Worm (Caenorhabditis elegans): ENCODE results near the gene F58H1.8.

Gene F58H1.8

DNA sequence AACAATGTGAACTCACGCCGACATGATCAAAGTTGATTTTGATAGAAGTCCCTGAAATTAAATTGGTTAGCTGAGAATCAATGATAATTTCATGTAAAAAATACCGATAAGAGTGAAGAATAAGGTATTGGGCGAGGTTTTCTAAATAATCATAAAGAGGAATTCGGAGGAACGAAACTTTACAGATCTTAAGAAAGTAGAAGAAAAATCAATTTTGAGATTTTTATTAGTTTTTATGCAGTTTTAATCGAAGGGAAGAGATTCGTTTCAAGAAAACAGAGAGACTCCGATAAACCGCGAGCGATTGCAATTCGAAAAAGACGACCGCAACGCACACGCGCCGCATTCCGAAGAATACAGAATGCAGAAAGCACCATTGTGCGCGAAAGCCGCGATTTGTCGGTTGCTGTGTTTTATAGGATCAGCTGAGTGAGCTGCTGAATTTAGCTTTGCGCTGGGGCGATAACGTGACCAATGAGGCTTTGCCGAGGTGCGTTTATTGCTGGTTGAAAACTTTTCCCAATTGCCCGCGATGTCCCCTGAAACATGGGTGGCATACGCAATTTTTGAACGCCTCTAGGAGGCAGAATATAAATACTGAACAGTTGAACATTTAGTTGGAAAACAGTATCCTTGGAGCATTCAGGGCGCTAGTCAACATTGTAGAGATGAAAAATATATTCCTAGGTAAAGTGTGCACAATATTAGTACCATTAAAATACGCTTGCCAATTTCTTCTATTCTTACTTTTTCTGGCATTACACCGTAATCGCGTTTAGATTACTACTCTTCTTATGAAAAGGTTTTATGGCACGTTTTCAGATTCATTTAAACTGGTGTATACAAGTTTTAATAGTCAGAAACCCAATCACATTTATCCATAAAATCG is 45.0 kb downstream of the F58H1.8 start, which contains the start of gene snr-4 (continued):
- TF ChIP-seq snpc-1.2 (GFP tag; IDR thresholded peaks at IDR 0.05) (peak; percentile 83), F26F4.8 (GFP tag; conservative IDR thresholded peaks at IDR 0.05) (no peak), madf-9 (GFP tag; conservative IDR thresholded peaks at IDR 0.05) (peak; percentile 43; the same call in 1 of the 2 replicates), madf-5 (GFP tag; IDR thresholded peaks at IDR 0.05) (0 out of 4 replicates have a peak, but pooled peaks of 1 of the 2 experiments have one; percentile 22), nhr-237 (tag; optimal IDR thresholded peaks at IDR 0.05) (no peak), daf-16 (GFP tag; optimal IDR thresholded peaks at IDR 0.05) (peak; percentile 60 to 88), daf-16 (tag; optimal IDR thresholded peaks at IDR 0.05) (peak; percentile 80), dmd-9 (GFP tag; IDR thresholded peaks at IDR 0.05) (peak; percentile 86), zfp-2 (tag; optimal IDR thresholded peaks at IDR 0.05) (peak; percentile 35), nhr-41 (GFP tag; IDR thresholded peaks at IDR 0.05) (0 out of 2 replicates have a peak, but pooled peaks have one; percentile 8), hlh-11 (tag; optimal IDR thresholded peaks at IDR 0.05) (peak; percentile 96), tra-1 (GFP tag; IDR thresholded peaks at IDR 0.05) (peak; percentile 71; the same call in 1 of the 2 replicates), zag-1 (tag; optimal IDR thresholded peaks at IDR 0.05) (peak; percentile 50), nhr-42 (GFP tag; IDR thresholded peaks at IDR 0.05) (peak; percentile 91), dmd-6 (GFP tag; IDR thresholded peaks at IDR 0.05) (peak; percentile 96), hif-1 (tag; optimal IDR thresholded peaks at IDR 0.05) (peak; percentile 50 to 84), daf-12 (tag; optimal IDR thresholded peaks at IDR 0.05) (no peak), pha-4 (GFP tag; IDR thresholded peaks at IDR 0.05) (peak; percentile 81), pha-4 (tag; optimal IDR thresholded peaks at IDR 0.05) (no peak), jun-1 (tag; optimal IDR thresholded peaks at IDR 0.05) (peak; percentile 78), ces-1 (GFP tag; optimal IDR thresholded peaks at IDR 0.05) (no peak), R02D3.7 (tag; optimal IDR thresholded peaks at IDR 0.05) (no peak), F49E8.2 (tag; optimal IDR thresholded peaks at IDR 0.05; ENCODE audit: borderline replicate concordance) (peak; percentile 94), cey-2 (tag; optimal IDR thresholded peaks at IDR 0.05; ENCODE audit: borderline replicate concordance, insufficient read depth) (no peak), mdt-29 (GFP tag; IDR thresholded peaks at IDR 0.05) (peak; percentile 91), Y5F2A.4 (GFP tag; optimal IDR thresholded peaks at IDR 0.05) (peak; percentile 50), spr-3 (GFP tag; optimal IDR thresholded peaks at IDR 0.05) (peak; percentile 78), unc-39 (tag; optimal IDR thresholded peaks at IDR 0.05) (no peak), lsy-2 (tag; optimal IDR thresholded peaks at IDR 0.05) (peak; percentile 75 to 91), nhr-11 (tag; optimal IDR thresholded peaks at IDR 0.05) (peak; percentile 90), hmg-1.1 (GFP tag; IDR thresholded peaks at IDR 0.05) (peak; percentile 95), nhr-48 (tag; optimal IDR thresholded peaks at IDR 0.05) (peak; percentile 84), ceh-32 (tag; optimal IDR thresholded peaks at IDR 0.05; ENCODE audit: poor library complexity) (peak; percentile 21), ceh-28 (tag; optimal IDR thresholded peaks at IDR 0.05) (no peak), F44E2.7 (GFP tag; IDR thresholded peaks at IDR 0.05) (no peak), mdl-1 (tag; optimal IDR thresholded peaks at IDR 0.05) (peak; percentile 76 to 88), mes-2 (tag; optimal IDR thresholded peaks at IDR 0.05; ENCODE audit: poor library complexity, severe bottlenecking) (peak; percentile 95), daf-8 (GFP tag; IDR thresholded peaks at IDR 0.05) (no peak), lir-3 (tag; optimal IDR thresholded peaks at IDR 0.05) (peak; percentile 18), egl-43 (GFP tag; IDR thresholded peaks at IDR 0.05) (peak; percentile 93), F10B5.3 (tag; optimal IDR thresholded peaks at IDR 0.05) (peak; percentile 88), attf-4 (tag; optimal IDR thresholded peaks at IDR 0.05) (no peak), lin-38 (GFP tag; IDR thresholded peaks at IDR 0.05) (peak; percentile 91), dmd-8 (GFP tag; IDR thresholded peaks at IDR 0.05) (no peak), snpc-4 (tag; optimal IDR thresholded peaks at IDR 0.05) (peak; percentile 97), nhr-10 (tag; optimal IDR thresholded peaks at IDR 0.05) (no peak), ZK546.5 (tag; optimal IDR thresholded peaks at IDR 0.05) (no peak), T26A8.4 (GFP tag; IDR thresholded peaks at IDR 0.05) (peak; percentile 96), unc-130 (GFP tag; optimal IDR thresholded peaks at IDR 0.05) (peak; percentile 92)
